Fruit fly (Drosophila melanogaster) whole organism, embryonic: Measurements from ENCODE around the gene SCCRO.

Experiments
- Antp ChIP-seq: fragments of 200-800 bp; sonication (Bioruptor generic); optimal IDR thresholded peaks from 3 replicates; lab custom pipeline; 2016; ENCODE audit warnings: missing biosample characterization, missing genetic modification characterization
- BtbVII ChIP-seq: fragments of 200-800 bp; sonication (Bioruptor generic); optimal IDR thresholded peaks from 3 replicates; lab custom pipeline; 2017; ENCODE audit warnings: missing biosample characterization, mild to moderate bottlenecking, missing genetic modification characterization
- CG10959 ChIP-seq: fragments of 200-800 bp; sonication (Bioruptor generic); IDR thresholded peaks from 2 replicates; pipeline ENCODE4 v1.3.6; 2022; ENCODE audit warnings: missing biosample characterization, missing genetic modification characterization
- CG11093 ChIP-seq: fragments of 200-800 bp; sonication (Bioruptor generic); IDR thresholded peaks from 3 replicates; pipeline ENCODE4 v1.3.6; 2022; ENCODE audit warnings: missing biosample characterization, missing genetic modification characterization
- CG12299 ChIP-seq: fragments of 200-800 bp; sonication (Bioruptor generic); optimal IDR thresholded peaks from 2 replicates; lab custom pipeline; 2018; ENCODE audit warnings: missing biosample characterization, mild to moderate bottlenecking, missing genetic modification characterization
- CG14441 ChIP-seq: fragments of 200-800 bp; sonication (Bioruptor generic); IDR thresholded peaks from 2 replicates; pipeline ENCODE4 v1.3.6; 2022; ENCODE audit warnings: missing biosample characterization, missing genetic modification characterization
- CG14860 ChIP-seq: fragments of 200-800 bp; sonication (Bioruptor generic); IDR thresholded peaks from 3 replicates; pipeline ENCODE4 v1.3.6; 2022; ENCODE audit warnings: missing biosample characterization, missing genetic modification characterization; ENCODE audit not compliant: partially characterized antibody
- CG17361 ChIP-seq: fragments of 200-800 bp; sonication (Bioruptor generic); IDR thresholded peaks from 3 replicates; pipeline ENCODE4 v1.3.6; 2022; ENCODE audit warnings: missing biosample characterization, missing genetic modification characterization
- CG17385 ChIP-seq: fragments of 200-800 bp; sonication (Bioruptor generic); optimal IDR thresholded peaks from 3 replicates; lab custom pipeline; 2018; ENCODE audit warnings: missing biosample characterization, mild to moderate bottlenecking, missing genetic modification characterization
- CG1832 ChIP-seq: fragments of 200-800 bp; sonication (Bioruptor generic); optimal IDR thresholded peaks from 2 replicates; lab custom pipeline; 2017; ENCODE audit warnings: missing biosample characterization, mild to moderate bottlenecking, missing genetic modification characterization, inconsistent platforms
- CG31441 ChIP-seq: fragments of 200-800 bp; sonication (Bioruptor generic); IDR thresholded peaks from 2 replicates; pipeline ENCODE4 v1.3.6; 2022; ENCODE audit warnings: missing biosample characterization, missing genetic modification characterization
- CG4328 ChIP-seq: fragments of 200-800 bp; sonication (Bioruptor generic); optimal IDR thresholded peaks from 3 replicates; lab custom pipeline; 2017; ENCODE audit warnings: missing biosample characterization, missing genetic modification reagents, missing genetic modification characterization
- CG4424 ChIP-seq: fragments of 200-800 bp; sonication (Bioruptor generic); optimal IDR thresholded peaks from 3 replicates; lab custom pipeline; 2016; ENCODE audit warnings: missing biosample characterization, missing genetic modification characterization
- CG5245 ChIP-seq: fragments of 200-800 bp; sonication (Bioruptor generic); optimal IDR thresholded peaks from 3 replicates; lab custom pipeline; 2016; ENCODE audit warnings: missing biosample characterization, missing genetic modification characterization
- CG6689 ChIP-seq: fragments of 200-800 bp; sonication (Bioruptor generic); IDR thresholded peaks from 2 replicates; pipeline ENCODE4 v1.3.6; 2022; ENCODE audit warnings: missing biosample characterization, missing genetic modification characterization
- CG6765 ChIP-seq: fragments of 200-800 bp; sonication (Bioruptor generic); optimal IDR thresholded peaks from 3 replicates; lab custom pipeline; 2017; ENCODE audit warnings: missing biosample characterization, mild to moderate bottlenecking, missing genetic modification characterization
- CG8089 ChIP-seq: fragments of 200-800 bp; sonication (Bioruptor generic); optimal IDR thresholded peaks from 3 replicates; lab custom pipeline; 2016; ENCODE audit warnings: missing biosample characterization, missing genetic modification characterization
- CG8290 ChIP-seq, 3 experiments: fragments of 200-800 bp; sonication (Bioruptor generic); optimal IDR thresholded peaks; 2 replicates each; lab custom pipeline; 2016 to 2019; ENCODE audit warnings: missing biosample characterization in 3 of 3, missing genetic modification characterization in 3 of 3, mild to moderate bottlenecking in 2 of 3, moderate library complexity in 1 of 3
- CG8359 ChIP-seq: fragments of 200-800 bp; sonication (Bioruptor generic); optimal IDR thresholded peaks from 2 replicates; lab custom pipeline; 2017; ENCODE audit warnings: missing biosample characterization, mild to moderate bottlenecking, missing genetic modification characterization, borderline replicate concordance
- CG9876 ChIP-seq: fragments of 200-800 bp; sonication (Bioruptor generic); optimal IDR thresholded peaks from 2 replicates; lab custom pipeline; 2016; ENCODE audit warnings: missing biosample characterization, missing genetic modification characterization
- CoRest ChIP-seq: fragments of 200-800 bp; sonication (Bioruptor generic); optimal IDR thresholded peaks from 3 replicates; lab custom pipeline; 2018; ENCODE audit warnings: missing biosample characterization, mild to moderate bottlenecking, missing genetic modification characterization, moderate library complexity
- CrebB ChIP-seq: fragments of 200-800 bp; sonication (Bioruptor generic); optimal IDR thresholded peaks from 3 replicates; lab custom pipeline; 2018; ENCODE audit warnings: missing biosample characterization, mild to moderate bottlenecking, missing genetic modification characterization
- Fer3 ChIP-seq: fragments of 200-800 bp; sonication (Bioruptor generic); optimal IDR thresholded peaks from 2 replicates; lab custom pipeline; 2018; ENCODE audit warnings: missing biosample characterization, mild to moderate bottlenecking, missing genetic modification characterization, moderate library complexity
- Hmx ChIP-seq: fragments of 200-800 bp; sonication (Bioruptor generic); optimal IDR thresholded peaks from 2 replicates; lab custom pipeline; 2016; ENCODE audit warnings: missing biosample characterization, missing genetic modification characterization
- Hr3 ChIP-seq: fragments of 200-800 bp; sonication (Bioruptor generic); optimal IDR thresholded peaks from 3 replicates; lab custom pipeline; 2016; ENCODE audit warnings: missing biosample characterization, missing genetic modification characterization
- Meics ChIP-seq: fragments of 200-800 bp; sonication (Bioruptor generic); optimal IDR thresholded peaks from 2 replicates; lab custom pipeline; 2017; ENCODE audit warnings: missing biosample characterization, mild to moderate bottlenecking, missing genetic modification characterization
- Ravus ChIP-seq: fragments of 200-800 bp; sonication (Bioruptor generic); IDR thresholded peaks from 2 replicates; pipeline ENCODE4 v1.3.6; 2022; ENCODE audit warnings: missing biosample characterization, missing genetic modification characterization
- Scr ChIP-seq: fragments of 200-800 bp; sonication (Bioruptor generic); IDR thresholded peaks from 2 replicates; pipeline ENCODE4 v1.3.6; 2022; ENCODE audit warnings: missing biosample characterization, missing genetic modification characterization; ENCODE audit not compliant: partially characterized antibody
- Tbp ChIP-seq: fragments of >200 bp; optimal IDR thresholded peaks from 2 replicates; lab custom pipeline; 2018; ENCODE audit warnings: missing biosample characterization, missing genetic modification characterization
- Xbp1 ChIP-seq: fragments of 200-800 bp; sonication (Bioruptor generic); optimal IDR thresholded peaks from 3 replicates; lab custom pipeline; 2016; ENCODE audit warnings: missing biosample characterization, mild to moderate bottlenecking, missing genetic modification characterization
- ase ChIP-seq: fragments of 200-800 bp; sonication (Bioruptor generic); IDR thresholded peaks from 3 replicates; pipeline ENCODE4 v1.3.6; 2022; ENCODE audit warnings: missing biosample characterization, missing genetic modification characterization
- cwo ChIP-seq: fragments of 200-800 bp; sonication (Bioruptor generic); optimal IDR thresholded peaks from 3 replicates; lab custom pipeline; 2017; ENCODE audit warnings: missing biosample characterization, missing genetic modification characterization, mild to moderate bottlenecking, moderate library complexity, missing genetic modification reagents
- dimm ChIP-seq: fragments of 200-800 bp; sonication (Bioruptor generic); IDR thresholded peaks from 2 replicates; pipeline ENCODE4 v1.3.6; 2022; ENCODE audit warnings: missing biosample characterization, missing genetic modification characterization
- disco-r ChIP-seq: fragments of 200-800 bp; sonication (Bioruptor generic); optimal IDR thresholded peaks from 2 replicates; lab custom pipeline; 2016; ENCODE audit warnings: missing biosample characterization, missing genetic modification characterization
- fd102C ChIP-seq: fragments of 200-800 bp; sonication (Bioruptor generic); optimal IDR thresholded peaks from 2 replicates; lab custom pipeline; 2018; ENCODE audit warnings: missing biosample characterization, mild to moderate bottlenecking, missing genetic modification characterization, moderate library complexity
- grn ChIP-seq: fragments of 200-800 bp; sonication (Bioruptor generic); optimal IDR thresholded peaks from 3 replicates; lab custom pipeline; 2017; ENCODE audit warnings: missing biosample characterization, missing genetic modification characterization
- lola ChIP-seq, 3 experiments: fragments of >200 bp in 2 of 3; fragments of 200-800 bp in 1 of 3; sonication (Bioruptor generic) in 1 of 3; optimal IDR thresholded peaks; 2 replicates each; lab custom pipeline; 2017 to 2019; ENCODE audit warnings: missing biosample characterization in 3 of 3, missing genetic modification characterization in 3 of 3, mild to moderate bottlenecking in 1 of 3, moderate library complexity in 1 of 3
- nmo ChIP-seq: fragments of 200-800 bp; sonication (Bioruptor generic); optimal IDR thresholded peaks from 2 replicates; lab custom pipeline; 2018; ENCODE audit warnings: missing biosample characterization, mild to moderate bottlenecking, missing genetic modification characterization, moderate library complexity
- odd ChIP-seq: fragments of 200-800 bp; sonication (Bioruptor generic); optimal IDR thresholded peaks from 2 replicates; lab custom pipeline; 2017; ENCODE audit warnings: missing biosample characterization, mild to moderate bottlenecking, missing genetic modification characterization
- pan ChIP-seq, 4 experiments: fragments of >200 bp in 3 of 4; fragments of 200-800 bp in 1 of 4; sonication (Bioruptor generic) in 1 of 4; optimal IDR thresholded peaks in 3 of 4; IDR thresholded peaks in 1 of 4; 2 replicates each; pipeline versions ENCODE4 v1.3.6 to Lab custom; 2017 to 2022; ENCODE audit warnings: missing biosample characterization in 2 of 4, missing genetic modification characterization in 2 of 4, mixed read lengths in 1 of 4
- phol ChIP-seq: fragments of 200-800 bp; sonication (Bioruptor generic); optimal IDR thresholded peaks from 3 replicates; lab custom pipeline; 2018; ENCODE audit warnings: missing biosample characterization, mild to moderate bottlenecking, missing genetic modification characterization, moderate library complexity
- scrt ChIP-seq: fragments of 200-800 bp; sonication (Bioruptor generic); optimal IDR thresholded peaks from 2 replicates; lab custom pipeline; 2018; ENCODE audit warnings: missing biosample characterization, mild to moderate bottlenecking, missing genetic modification characterization, moderate library complexity
- shn ChIP-seq: fragments of 200-800 bp; sonication (Bioruptor generic); optimal IDR thresholded peaks from 3 replicates; lab custom pipeline; 2016; ENCODE audit warnings: missing biosample characterization, missing genetic modification characterization
- sima ChIP-seq: fragments of 200-800 bp; sonication (Bioruptor generic); optimal IDR thresholded peaks from 2 replicates; lab custom pipeline; 2016; ENCODE audit warnings: missing biosample characterization, missing genetic modification characterization
- trem ChIP-seq: fragments of 200-800 bp; optimal IDR thresholded peaks from 3 replicates; lab custom pipeline; 2019; ENCODE audit warnings: missing biosample characterization, mild to moderate bottlenecking, missing genetic modification characterization, moderate library complexity
- trh ChIP-seq: fragments of 200-800 bp; sonication (Bioruptor generic); optimal IDR thresholded peaks from 2 replicates; lab custom pipeline; 2016; ENCODE audit warnings: missing biosample characterization, missing genetic modification characterization
- vfl ChIP-seq: fragments of 200-800 bp; sonication (Bioruptor generic); optimal IDR thresholded peaks from 2 replicates; lab custom pipeline; 2016; ENCODE audit warnings: missing biosample characterization, missing genetic modification characterization
- zen2 ChIP-seq: fragments of 200-800 bp; sonication (Bioruptor generic); IDR thresholded peaks from 3 replicates; pipeline ENCODE4 v1.3.6; 2022; ENCODE audit warnings: missing biosample characterization, missing genetic modification characterization; ENCODE audit not compliant: partially characterized antibody
- zf30C ChIP-seq: fragments of 200-800 bp; sonication (Bioruptor generic); optimal IDR thresholded peaks from 3 replicates; lab custom pipeline; 2018; ENCODE audit warnings: missing biosample characterization, mild to moderate bottlenecking, missing genetic modification characterization
- zfh1 ChIP-seq: fragments of 200-800 bp; sonication (Bioruptor generic); IDR thresholded peaks from 3 replicates; pipeline ENCODE4 v1.3.6; 2022; ENCODE audit warnings: missing biosample characterization, missing genetic modification characterization

SCCRO gene

dm6 chr3L:15580487-15580886 lies 17.3 kb downstream of the SCCRO start, which contains the start of the genes mrn and CG12301 (continued):
- TF ChIP-seq CG17385 (no peak), zen2 (GFP tag; lab: Robert Waterston, UW) (peak; percentile 75; the same call in 1 of the 3 replicates), fd102C (GFP tag; lab: Kevin White, UChicago) (no peak), CG5245 (GFP tag; lab: Kevin White, UChicago) (peak; percentile 50), trem (tag; lab: Kevin White, UChicago) (peak; percentile 93), disco-r (GFP tag; lab: Kevin White, UChicago) (peak; percentile 15), Tbp (GFP tag; lab: Kevin White, UChicago) (peak; percentile 14), CG14441 (peak; percentile 96), phol (tag; lab: Kevin White, UChicago) (peak; percentile 89), grn (GFP tag; lab: Kevin White, UChicago) (no peak), CG4328 (GFP tag; lab: Kevin White, UChicago) (no peak), cwo (GFP tag; lab: Kevin White, UChicago) (peak; percentile 95), CG17361 (GFP tag; lab: Robert Waterston, UW) (no peak; the same call in 2 of the 3 replicates), Antp (peak; percentile 28), CG11093 (GFP tag; lab: Robert Waterston, UW) (peak; percentile 90), odd (GFP tag; lab: Kevin White, UChicago) (no peak), CrebB (tag; lab: Kevin White, UChicago) (peak; percentile 35), sima (GFP tag; lab: Kevin White, UChicago) (no peak), zfh1 (GFP tag; lab: Robert Waterston, UW) (peak; percentile 95), CG12299 (peak; percentile 20), BtbVII (GFP tag; lab: Kevin White, UChicago) (no peak), pan (optimal IDR thresholded peaks at IDR 0.05; lab: Kevin White, UChicago) (no peak), pan (GFP tag; optimal IDR thresholded peaks at IDR 0.05 in 1 of 2, IDR thresholded peaks at IDR 0.05 in 1 of 2) (peak in 1 of 2 experiments; percentile 96), CG9876 (GFP tag; lab: Kevin White, UChicago) (no peak), CG31441 (GFP tag; lab: Robert Waterston, UW) (no peak), shn (peak; percentile 25), trh (GFP tag; lab: Kevin White, UChicago) (peak; percentile 24), CG8359 (GFP tag; lab: Kevin White, UChicago) (no peak), CG8089 (peak; percentile 3), CG6765 (no peak), CG1832 (GFP tag; lab: Kevin White, UChicago) (no peak), vfl (peak; percentile 79), ase (GFP tag; lab: Robert Waterston, UW) (peak; percentile 95), Ravus (GFP tag; lab: Robert Waterston, UW) (no peak), CG4424 (GFP tag; lab: Kevin White, UChicago) (peak; percentile 82), CG8290 (GFP tag; optimal IDR thresholded peaks at IDR 0.05; lab: Kevin White, UChicago) (no peak), CG8290 (tag; optimal IDR thresholded peaks at IDR 0.05; lab: Kevin White, UChicago) (no peak), Scr (GFP tag; lab: Robert Waterston, UW) (peak; percentile 95), nmo (GFP tag; lab: Kevin White, UChicago) (peak; percentile 86), CG6689 (GFP tag; lab: Robert Waterston, UW) (peak; percentile 74), dimm (GFP tag; lab: Robert Waterston, UW) (no peak), CG10959 (GFP tag; lab: Robert Waterston, UW) (no peak), Fer3 (peak; percentile 78), Xbp1 (GFP tag; lab: Kevin White, UChicago) (peak; percentile 83), scrt (GFP tag; lab: Kevin White, UChicago) (no peak), lola (GFP tag; optimal IDR thresholded peaks at IDR 0.05; lab: Kevin White, UChicago) (peak in 1 of 3 experiments; percentile 48), Meics (GFP tag; lab: Kevin White, UChicago) (no peak), Hr3 (peak; percentile 68), CoRest (tag; lab: Kevin White, UChicago) (no peak), zf30C (no peak), Hmx (GFP tag; lab: Kevin White, UChicago) (no peak), CG14860 (GFP tag; lab: Robert Waterston, UW) (peak; percentile 95)
